In the genomic region with DNA sequence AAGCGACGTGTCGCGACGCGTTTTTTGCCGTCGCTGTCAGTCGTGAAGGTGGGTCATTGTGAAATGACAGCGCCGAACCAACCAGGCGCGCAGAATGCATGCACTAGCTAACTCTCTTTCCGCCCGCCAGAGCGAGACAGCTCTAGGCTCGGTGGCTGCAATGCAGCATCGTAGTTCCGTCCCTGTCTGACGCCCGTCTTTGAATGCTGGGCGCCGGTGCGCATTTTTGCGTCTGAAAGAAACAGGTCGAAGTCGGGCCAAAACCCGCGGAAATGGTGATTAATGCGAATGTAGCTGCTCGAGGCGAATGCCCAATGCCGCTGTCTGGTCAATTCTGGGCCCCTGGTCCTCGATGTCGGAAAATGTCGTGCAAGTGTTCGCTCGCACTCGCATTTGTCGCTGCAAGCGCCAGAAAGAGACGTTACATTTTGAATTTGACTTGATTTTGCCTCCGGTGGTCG, we compare ENCODE assay signal across 1 fruit fly cellular context.
TF ChIP-seq lines count a peak whose summit lies in the region.

No protein-coding gene starts in this region.

TF ChIP-seq in whole organism, embryonic, 481 proteins besides CTCF, POLR2A, EP300 and RAD21 (continued from another document):
- TF ChIP-seq CG2129 (GFP tag; IDR thresholded peaks at IDR 0.05; lab: Robert Waterston, UW; ENCODE audit: partially characterized antibody) = no peak
- TF ChIP-seq CG8478 (optimal IDR thresholded peaks at IDR 0.05; lab: Kevin White, UChicago) = peak; percentile 94
- no peak for TF ChIP-seq CG17802 (tag; optimal IDR thresholded peaks at IDR 0.05; lab: Kevin White, UChicago)
- peak; percentile 100 for TF ChIP-seq CG15479 (GFP tag; optimal IDR thresholded peaks at IDR 0.05; lab: Kevin White, UChicago)
- no peak for TF ChIP-seq Dll (GFP tag; IDR thresholded peaks at IDR 0.05; lab: Robert Waterston, UW; ENCODE audit: partially characterized antibody)
- TF ChIP-seq insv (GFP tag; optimal IDR thresholded peaks at IDR 0.05; lab: Kevin White, UChicago) = peak in 1 of 2 experiments; percentile 76
- peak; percentile 66 for TF ChIP-seq CG8089 (GFP tag; optimal IDR thresholded peaks at IDR 0.05; lab: Kevin White, UChicago)
- TF ChIP-seq Rfx (GFP tag; IDR thresholded peaks at IDR 0.05; lab: Robert Waterston, UW) = no peak
- TF ChIP-seq eve (GFP tag; optimal IDR thresholded peaks at IDR 0.05; lab: Kevin White, UChicago) = no peak
- TF ChIP-seq CG33557 (GFP tag; optimal IDR thresholded peaks at IDR 0.05; lab: Kevin White, UChicago) = peak; percentile 68
- TF ChIP-seq sens (GFP tag; lab: Kevin White, UChicago) = peak; percentile 93
- TF ChIP-seq Atf6 (GFP tag; IDR thresholded peaks at IDR 0.05; lab: Robert Waterston, UW) = no peak
- TF ChIP-seq CG6689 (GFP tag; IDR thresholded peaks at IDR 0.05; lab: Robert Waterston, UW) = no peak
- TF ChIP-seq repo (GFP tag; optimal IDR thresholded peaks at IDR 0.05; lab: Kevin White, UChicago) = peak; percentile 50
- TF ChIP-seq Sox102F (GFP tag; optimal IDR thresholded peaks at IDR 0.05; lab: Kevin White, UChicago) = no peak
- TF ChIP-seq schlank (tag; optimal IDR thresholded peaks at IDR 0.05; lab: Kevin White, UChicago) = no peak
- no peak for TF ChIP-seq klu (GFP tag; IDR thresholded peaks at IDR 0.05; lab: Robert Waterston, UW)
- peak; percentile 51 for TF ChIP-seq HHEX (GFP tag; optimal IDR thresholded peaks at IDR 0.05; lab: Kevin White, UChicago)
- peak; percentile 89 for TF ChIP-seq Myb (GFP tag; optimal IDR thresholded peaks at IDR 0.05; lab: Kevin White, UChicago)
- peak; percentile 40 for TF ChIP-seq CG3163 (GFP tag; optimal IDR thresholded peaks at IDR 0.05; lab: Kevin White, UChicago)
- no peak for TF ChIP-seq CG30431 (GFP tag; optimal IDR thresholded peaks at IDR 0.05; lab: Kevin White, UChicago)
- TF ChIP-seq Awh (GFP tag; IDR thresholded peaks at IDR 0.05; lab: Robert Waterston, UW) = no peak
- TF ChIP-seq MTF-1 (GFP tag; optimal IDR thresholded peaks at IDR 0.05; lab: Kevin White, UChicago; ENCODE audit: borderline replicate concordance) = peak; percentile 53
- TF ChIP-seq CG2116 (GFP tag; optimal IDR thresholded peaks at IDR 0.05; lab: Kevin White, UChicago) = no peak
- TF ChIP-seq CG8290 (GFP tag; optimal IDR thresholded peaks at IDR 0.05; lab: Kevin White, UChicago) = peak; percentile 53
- peak; percentile 90 to 93 for TF ChIP-seq CG8290 (tag; optimal IDR thresholded peaks at IDR 0.05; lab: Kevin White, UChicago)
- TF ChIP-seq crc (GFP tag; optimal IDR thresholded peaks at IDR 0.05; lab: Kevin White, UChicago) = no peak
- no peak for TF ChIP-seq maf-S (GFP tag; optimal IDR thresholded peaks at IDR 0.05; lab: Kevin White, UChicago)
- peak; percentile 32 for TF ChIP-seq CG8924 (tag; optimal IDR thresholded peaks at IDR 0.05; lab: Kevin White, UChicago)
- no peak for TF ChIP-seq CG14667 (GFP tag; IDR thresholded peaks at IDR 0.05; lab: Robert Waterston, UW)
- peak; percentile 65 for TF ChIP-seq Mad (GFP tag; optimal IDR thresholded peaks at IDR 0.05; lab: Kevin White, UChicago)
- no peak for TF ChIP-seq CG16863 (GFP tag; optimal IDR thresholded peaks at IDR 0.05; lab: Kevin White, UChicago)
- peak; percentile 50 for TF ChIP-seq disco-r (GFP tag; optimal IDR thresholded peaks at IDR 0.05; lab: Kevin White, UChicago)
- peak; percentile 55 for TF ChIP-seq grau (tag; optimal IDR thresholded peaks at IDR 0.05; lab: Kevin White, UChicago)
- peak; percentile 90 for TF ChIP-seq oc (tag; optimal IDR thresholded peaks at IDR 0.05; lab: Kevin White, UChicago)
- TF ChIP-seq CG2202 (tag; optimal IDR thresholded peaks at IDR 0.05; lab: Kevin White, UChicago) = no peak
- TF ChIP-seq danr (GFP tag; IDR thresholded peaks at IDR 0.05; lab: Robert Waterston, UW) = no peak
